Fruit fly (Drosophila melanogaster) whole organism, embryonic: Measurements from ENCODE around the gene CG32681.

Experiments used
- Adf1 ChIP-seq: fragments of 200-800 bp; sonication (Bioruptor generic); IDR thresholded peaks from 2 replicates; pipeline ENCODE4 v1.3.6; 2022; ENCODE audit warnings: missing biosample characterization, missing genetic modification characterization
- CG10654 ChIP-seq: fragments of 200-800 bp; sonication (Bioruptor generic); optimal IDR thresholded peaks from 2 replicates; lab custom pipeline; 2016; ENCODE audit warnings: missing biosample characterization, missing genetic modification characterization
- CG11695 ChIP-seq: fragments of 200-800 bp; sonication (Bioruptor generic); IDR thresholded peaks from 3 replicates; pipeline ENCODE4 v1.3.6; 2022; ENCODE audit warnings: missing biosample characterization, missing genetic modification characterization
- CG13296 ChIP-seq: fragments of 200-800 bp; sonication (Bioruptor generic); optimal IDR thresholded peaks from 3 replicates; lab custom pipeline; 2018; ENCODE audit warnings: missing biosample characterization, mild to moderate bottlenecking, missing genetic modification characterization
- CG1602 ChIP-seq: fragments of 200-800 bp; sonication (Bioruptor generic); optimal IDR thresholded peaks from 3 replicates; lab custom pipeline; 2016; ENCODE audit warnings: missing biosample characterization, missing genetic modification characterization
- CG3281 ChIP-seq: fragments of 200-800 bp; sonication (Bioruptor generic); optimal IDR thresholded peaks from 3 replicates; lab custom pipeline; 2017; ENCODE audit warnings: missing biosample characterization, mild to moderate bottlenecking, missing genetic modification characterization
- CG42726 ChIP-seq: fragments of 200-800 bp; sonication (Bioruptor generic); IDR thresholded peaks from 2 replicates; pipeline ENCODE4 v1.3.6; 2022; ENCODE audit warnings: missing biosample characterization, missing genetic modification characterization; ENCODE audit not compliant: partially characterized antibody
- CG6272 ChIP-seq: fragments of 200-800 bp; sonication (Bioruptor generic); IDR thresholded peaks from 2 replicates; pipeline ENCODE4 v1.3.6; 2022; ENCODE audit warnings: missing biosample characterization, missing genetic modification characterization
- CG6813 ChIP-seq: fragments of 200-800 bp; sonication (Bioruptor generic); optimal IDR thresholded peaks from 2 replicates; lab custom pipeline; 2017; ENCODE audit warnings: missing biosample characterization, missing genetic modification characterization, mild to moderate bottlenecking, moderate library complexity, missing genetic modification reagents
- CG7987 ChIP-seq: fragments of 200-800 bp; sonication (Bioruptor generic); optimal IDR thresholded peaks from 2 replicates; lab custom pipeline; 2018; ENCODE audit warnings: missing biosample characterization, mild to moderate bottlenecking, missing genetic modification characterization, moderate library complexity
- CG8290 ChIP-seq, 3 experiments: fragments of 200-800 bp; sonication (Bioruptor generic); optimal IDR thresholded peaks; 2 replicates each; lab custom pipeline; 2016 to 2019; ENCODE audit warnings: missing biosample characterization in 3 of 3, missing genetic modification characterization in 3 of 3, mild to moderate bottlenecking in 2 of 3, moderate library complexity in 1 of 3
- CG8388 ChIP-seq: fragments of 200-800 bp; sonication (Bioruptor generic); optimal IDR thresholded peaks from 2 replicates; lab custom pipeline; 2019; ENCODE audit warnings: missing biosample characterization, mild to moderate bottlenecking, missing genetic modification characterization, moderate library complexity
- CG9609 ChIP-seq: fragments of 200-800 bp; sonication (Bioruptor generic); optimal IDR thresholded peaks from 3 replicates; lab custom pipeline; 2016; ENCODE audit warnings: missing biosample characterization, missing genetic modification characterization
- CG9932 ChIP-seq: fragments of 200-800 bp; sonication (Bioruptor generic); IDR thresholded peaks from 2 replicates; pipeline ENCODE4 v1.3.6; 2022; ENCODE audit warnings: missing biosample characterization, missing genetic modification characterization
- Dll ChIP-seq: fragments of 200-800 bp; sonication (Bioruptor generic); IDR thresholded peaks from 4 replicates; pipeline ENCODE4 v1.3.6; 2022; ENCODE audit warnings: missing biosample characterization, missing genetic modification characterization; ENCODE audit not compliant: partially characterized antibody
- Doc2 ChIP-seq: fragments of 200-800 bp; sonication (Bioruptor generic); IDR thresholded peaks from 2 replicates; pipeline ENCODE4 v1.3.6; 2022; ENCODE audit warnings: missing biosample characterization, missing genetic modification characterization
- GATAe ChIP-seq: fragments of 200-800 bp; sonication (Bioruptor generic); conservative IDR thresholded peaks from 2 replicates; pipeline ENCODE4 v1.3.6; 2022; ENCODE audit warnings: missing biosample characterization, missing genetic modification characterization
- Hey ChIP-seq: fragments of 200-800 bp; sonication (Bioruptor generic); optimal IDR thresholded peaks from 3 replicates; lab custom pipeline; 2018; ENCODE audit warnings: missing biosample characterization, mild to moderate bottlenecking, missing genetic modification characterization
- Hmr ChIP-seq: fragments of 200-800 bp; sonication (Bioruptor generic); optimal IDR thresholded peaks from 3 replicates; lab custom pipeline; 2017; ENCODE audit warnings: mild to moderate bottlenecking, missing biosample characterization, missing genetic modification reagents, missing genetic modification characterization
- Hr51 ChIP-seq, 2 experiments: fragments of 200-800 bp; sonication (Bioruptor generic); optimal IDR thresholded peaks; 2 replicates in 1 of 2; 3 replicates in 1 of 2; lab custom pipeline; 2016 to 2018; ENCODE audit warnings: missing biosample characterization in 2 of 2, missing genetic modification characterization in 2 of 2, mild to moderate bottlenecking in 1 of 2, moderate library complexity in 1 of 2
- NfI ChIP-seq: fragments of 200-800 bp; sonication (Bioruptor generic); optimal IDR thresholded peaks from 3 replicates; lab custom pipeline; 2018; ENCODE audit warnings: missing biosample characterization, mild to moderate bottlenecking, missing genetic modification characterization, moderate library complexity
- Rfx ChIP-seq: fragments of 200-800 bp; sonication (Bioruptor generic); IDR thresholded peaks from 2 replicates; pipeline ENCODE4 v1.3.6; 2022; ENCODE audit warnings: missing biosample characterization, missing genetic modification characterization
- Rx ChIP-seq: fragments of 200-800 bp; sonication (Bioruptor generic); IDR thresholded peaks from 2 replicates; pipeline ENCODE4 v1.3.6; 2022; ENCODE audit warnings: missing biosample characterization, missing genetic modification characterization
- Sox100B ChIP-seq: fragments of 200-800 bp; sonication (Bioruptor generic); optimal IDR thresholded peaks from 3 replicates; lab custom pipeline; 2018; ENCODE audit warnings: missing biosample characterization, mild to moderate bottlenecking, missing genetic modification characterization
- Sry-β ChIP-seq: fragments of 200-800 bp; sonication (Bioruptor generic); optimal IDR thresholded peaks from 2 replicates; lab custom pipeline; 2018; ENCODE audit warnings: missing biosample characterization, mild to moderate bottlenecking, missing genetic modification characterization, moderate library complexity
- ara ChIP-seq: fragments of 200-800 bp; sonication (Bioruptor generic); IDR thresholded peaks from 2 replicates; pipeline ENCODE4 v1.3.6; 2022; ENCODE audit warnings: missing biosample characterization, missing genetic modification characterization
- az2 ChIP-seq: fragments of 200-800 bp; sonication (Bioruptor generic); optimal IDR thresholded peaks from 3 replicates; lab custom pipeline; 2016; ENCODE audit warnings: missing biosample characterization, missing genetic modification characterization
- cas ChIP-seq: fragments of 200-800 bp; sonication (Bioruptor generic); IDR thresholded peaks from 2 replicates; pipeline ENCODE4 v1.3.6; 2022; ENCODE audit warnings: missing biosample characterization, missing genetic modification characterization
- cg ChIP-seq: fragments of 200-800 bp; sonication (Bioruptor generic); optimal IDR thresholded peaks from 3 replicates; lab custom pipeline; 2019; ENCODE audit warnings: missing biosample characterization, mild to moderate bottlenecking, missing genetic modification characterization, moderate library complexity
- crol ChIP-seq: fragments of 200-800 bp; sonication (Bioruptor generic); IDR thresholded peaks from 2 replicates; pipeline ENCODE4 v1.3.6; 2022; ENCODE audit warnings: missing biosample characterization, missing genetic modification characterization
- dm ChIP-seq: fragments of 200-800 bp; sonication (Bioruptor generic); optimal IDR thresholded peaks from 3 replicates; lab custom pipeline; 2016; ENCODE audit warnings: missing biosample characterization, missing genetic modification characterization
- dysf ChIP-seq: fragments of 200-800 bp; sonication (Bioruptor generic); IDR thresholded peaks from 3 replicates; pipeline ENCODE4 v1.3.6; 2022; ENCODE audit warnings: missing biosample characterization, missing genetic modification characterization
- ewg ChIP-seq: fragments of 200-800 bp; sonication (Bioruptor generic); optimal IDR thresholded peaks from 3 replicates; lab custom pipeline; 2017; ENCODE audit warnings: mild to moderate bottlenecking, missing biosample characterization, missing genetic modification reagents, missing genetic modification characterization
- gce ChIP-seq: fragments of 200-800 bp; sonication (Bioruptor generic); IDR thresholded peaks from 3 replicates; pipeline ENCODE4 v1.3.6; 2022; ENCODE audit warnings: missing biosample characterization, missing genetic modification characterization
- gem ChIP-seq: fragments of 200-800 bp; sonication (Bioruptor generic); optimal IDR thresholded peaks from 2 replicates; lab custom pipeline; 2019; ENCODE audit warnings: missing biosample characterization, mild to moderate bottlenecking, missing genetic modification characterization, moderate library complexity
- gro ChIP-seq: fragments of 200-800 bp; sonication (Bioruptor generic); optimal IDR thresholded peaks from 2 replicates; lab custom pipeline; 2016; ENCODE audit warnings: missing biosample characterization, missing genetic modification characterization
- jigr1 ChIP-seq: fragments of 200-800 bp; sonication (Bioruptor generic); IDR thresholded peaks from 3 replicates; pipeline ENCODE4 v1.3.6; 2022; ENCODE audit warnings: missing biosample characterization, missing genetic modification characterization
- lmd ChIP-seq: fragments of 200-800 bp; sonication (Bioruptor generic); IDR thresholded peaks from 2 replicates; pipeline ENCODE4 v1.3.6; 2022; ENCODE audit warnings: missing biosample characterization, missing genetic modification characterization
- peb ChIP-seq: fragments of 200-800 bp; sonication (Bioruptor generic); IDR thresholded peaks from 2 replicates; pipeline ENCODE4 v1.3.6; 2022; ENCODE audit warnings: missing biosample characterization, missing genetic modification characterization
- pita ChIP-seq: fragments of 200-800 bp; sonication (Bioruptor generic); optimal IDR thresholded peaks from 2 replicates; lab custom pipeline; 2017; ENCODE audit warnings: missing biosample characterization, mild to moderate bottlenecking, missing genetic modification characterization
- psq ChIP-seq: fragments of 200-800 bp; sonication (Bioruptor generic); optimal IDR thresholded peaks from 2 replicates; lab custom pipeline; 2017; ENCODE audit warnings: missing biosample characterization, missing genetic modification characterization
- slp2 ChIP-seq: fragments of 200-800 bp; sonication (Bioruptor generic); optimal IDR thresholded peaks from 2 replicates; lab custom pipeline; 2016; ENCODE audit warnings: missing biosample characterization, missing genetic modification characterization
- tll ChIP-seq, 2 experiments: fragments of 200-800 bp in 1 of 2; fragments of >200 bp in 1 of 2; sonication (Bioruptor generic) in 1 of 2; optimal IDR thresholded peaks; 2 replicates each; lab custom pipeline; 2017 to 2019; ENCODE audit warnings: missing biosample characterization in 2 of 2, missing genetic modification characterization in 2 of 2, mild to moderate bottlenecking in 1 of 2, moderate library complexity in 1 of 2
- trh ChIP-seq: fragments of 200-800 bp; sonication (Bioruptor generic); optimal IDR thresholded peaks from 2 replicates; lab custom pipeline; 2016; ENCODE audit warnings: missing biosample characterization, missing genetic modification characterization
- ttk ChIP-seq: fragments of 200-800 bp; sonication (Bioruptor generic); IDR thresholded peaks from 2 replicates; pipeline ENCODE4 v2.1.2; 2022; ENCODE audit warnings: missing biosample characterization, missing genetic modification characterization
- tx ChIP-seq: fragments of 200-800 bp; sonication (Bioruptor generic); optimal IDR thresholded peaks from 2 replicates; lab custom pipeline; 2016; ENCODE audit warnings: missing biosample characterization, missing genetic modification characterization
- usp ChIP-seq: fragments of >200 bp; optimal IDR thresholded peaks from 2 replicates; lab custom pipeline; 2017; ENCODE audit warnings: missing biosample characterization, missing genetic modification characterization
- wek ChIP-seq: fragments of 200-800 bp; sonication (Bioruptor generic); optimal IDR thresholded peaks from 3 replicates; lab custom pipeline; 2018; ENCODE audit warnings: missing biosample characterization, mild to moderate bottlenecking, missing genetic modification characterization, moderate library complexity
- yki ChIP-seq: fragments of >200 bp; optimal IDR thresholded peaks from 3 replicates; lab custom pipeline; 2018
- zf30C ChIP-seq: fragments of 200-800 bp; sonication (Bioruptor generic); optimal IDR thresholded peaks from 3 replicates; lab custom pipeline; 2018; ENCODE audit warnings: missing biosample characterization, mild to moderate bottlenecking, missing genetic modification characterization

The CG32681 gene

dm6 chrX:10396832-10397231, 15.7 kb upstream of the CG32681 start (continued):
- TF ChIP-seq gce: no peak
- peak; percentile 22; the same call in 1 of the 2 replicates for TF ChIP-seq Rfx (GFP tag; lab: Robert Waterston, UW)
- peak; percentile 42 for TF ChIP-seq CG3281
- 0 out of 3 replicates have a peak, but pooled peaks have one; percentile 16 for TF ChIP-seq CG11695
- peak; percentile 25 for TF ChIP-seq CG13296
- no peak for TF ChIP-seq Doc2
- TF ChIP-seq CG9932: no peak
- TF ChIP-seq Hmr (GFP tag; lab: Kevin White, UChicago): peak; percentile 30
- TF ChIP-seq CG10654 (GFP tag; lab: Kevin White, UChicago): no peak
- TF ChIP-seq cg (GFP tag; lab: Kevin White, UChicago): no peak
- TF ChIP-seq cas: no peak
- TF ChIP-seq slp2: no peak
- TF ChIP-seq tll (GFP tag; optimal IDR thresholded peaks at IDR 0.05; lab: Kevin White, UChicago): no peak
- TF ChIP-seq lmd (GFP tag; lab: Robert Waterston, UW): no peak
- TF ChIP-seq, all 482 proteins: peak for 13

DNA sequence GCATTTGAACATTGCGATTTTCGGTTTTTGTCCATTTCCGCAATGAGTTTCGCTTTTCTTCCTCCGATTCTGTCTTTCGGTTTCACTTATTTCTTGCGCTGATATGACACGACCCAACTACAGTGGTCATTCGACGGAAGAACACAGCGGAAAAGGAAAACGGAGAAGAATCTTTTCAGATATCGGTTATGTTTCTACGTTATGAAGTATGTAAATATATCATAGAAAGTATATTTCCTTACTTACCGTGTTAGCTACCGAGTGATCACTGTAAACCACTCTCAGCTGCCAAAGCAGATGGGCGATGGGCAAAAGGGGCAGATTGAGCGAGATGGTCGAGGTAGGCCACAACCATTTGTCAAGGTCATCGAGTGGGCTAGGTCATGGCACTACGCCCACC, 6.5 kb upstream of the CG32681 start:
- TF ChIP-seq GATAe (no peak), psq (no peak), yki (lab: Kevin White, UChicago) (no peak), peb (GFP tag; lab: Robert Waterston, UW) (no peak), CG6272 (GFP tag; lab: Robert Waterston, UW) (peak; percentile 28; the same call in 1 of the 2 replicates), NfI (GFP tag; lab: Kevin White, UChicago) (peak; percentile 31), dm (GFP tag; lab: Kevin White, UChicago) (no peak), az2 (GFP tag; lab: Kevin White, UChicago) (peak; percentile 39), ewg (no peak), Sry-β (no peak), Hr51 (GFP tag; optimal IDR thresholded peaks at IDR 0.05; lab: Kevin White, UChicago) (peak in 1 of 2 experiments; percentile 36), zf30C (no peak), usp (GFP tag; lab: Kevin White, UChicago) (no peak), gro (GFP tag; lab: Kevin White, UChicago) (peak; percentile 63), gem (tag; lab: Kevin White, UChicago) (peak; percentile 59), CG8290 (GFP tag; optimal IDR thresholded peaks at IDR 0.05; lab: Kevin White, UChicago) (no peak), CG8290 (tag; optimal IDR thresholded peaks at IDR 0.05; lab: Kevin White, UChicago) (peak in 1 of 2 experiments; percentile 90), CG9932 (peak; percentile 70), tx (peak; percentile 34), CG42726 (no peak), Rfx (GFP tag; lab: Robert Waterston, UW) (peak; percentile 77), CG8388 (no peak), slp2 (no peak), ttk (peak; percentile 54; the same call in 1 of the 2 replicates), Sox100B (no peak), pita (GFP tag; lab: Kevin White, UChicago) (no peak), Rx (GFP tag; lab: Robert Waterston, UW) (no peak), Adf1 (GFP tag; lab: Robert Waterston, UW) (0 out of 2 replicates have a peak, but pooled peaks have one; percentile 6), Dll (GFP tag; lab: Robert Waterston, UW) (no peak), jigr1 (GFP tag; lab: Robert Waterston, UW) (no peak), ara (peak; percentile 12; the same call in 1 of the 2 replicates), crol (GFP tag; lab: Robert Waterston, UW) (no peak), dysf (GFP tag; lab: Robert Waterston, UW) (peak; percentile 56; the same call in 2 of the 3 replicates), Hey (tag; lab: Kevin White, UChicago) (no peak), CG9609 (GFP tag; lab: Kevin White, UChicago) (peak; percentile 21), CG6813 (GFP tag; lab: Kevin White, UChicago) (no peak), CG7987 (GFP tag; lab: Kevin White, UChicago) (no peak), CG1602 (GFP tag; lab: Kevin White, UChicago) (peak; percentile 3), trh (GFP tag; lab: Kevin White, UChicago) (no peak), wek (GFP tag; lab: Kevin White, UChicago) (no peak)
